Fruit fly (Drosophila melanogaster): ENCODE measurements around the gene CG42729.

The CG42729 gene

DNA sequence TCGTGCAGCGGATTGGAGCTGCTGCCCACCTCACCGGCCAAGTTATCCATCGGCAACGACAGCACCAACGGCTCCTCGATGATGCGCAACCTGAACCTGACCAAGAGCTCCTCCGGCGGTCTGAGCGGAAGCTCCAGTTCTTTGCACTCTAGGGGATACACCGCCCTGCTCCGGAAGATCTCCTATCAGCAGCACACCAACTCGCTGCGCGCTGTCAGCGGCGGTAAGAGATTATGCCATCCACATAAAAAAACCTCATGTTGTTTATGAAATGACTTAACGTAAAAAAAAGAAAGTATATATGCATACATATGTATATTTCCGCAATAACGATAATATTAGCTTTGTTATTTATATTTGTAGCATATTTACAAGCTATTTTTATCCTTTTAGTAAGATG lies 41.4 kb upstream of the CG42729 start:
- TF ChIP-seq Dbx (GFP tag; IDR thresholded peaks at IDR 0.05) (0 out of 3 replicates have a peak, but pooled peaks have one; percentile 0), CG11456 (GFP tag; IDR thresholded peaks at IDR 0.05) (0 out of 3 replicates have a peak, but pooled peaks have one; percentile 18), esg (GFP tag; conservative IDR thresholded peaks at IDR 0.05) (no peak), Trl (optimal IDR thresholded peaks at IDR 0.05) (no peak), Trl (GFP tag; optimal IDR thresholded peaks at IDR 0.05) (no peak)

DNA sequence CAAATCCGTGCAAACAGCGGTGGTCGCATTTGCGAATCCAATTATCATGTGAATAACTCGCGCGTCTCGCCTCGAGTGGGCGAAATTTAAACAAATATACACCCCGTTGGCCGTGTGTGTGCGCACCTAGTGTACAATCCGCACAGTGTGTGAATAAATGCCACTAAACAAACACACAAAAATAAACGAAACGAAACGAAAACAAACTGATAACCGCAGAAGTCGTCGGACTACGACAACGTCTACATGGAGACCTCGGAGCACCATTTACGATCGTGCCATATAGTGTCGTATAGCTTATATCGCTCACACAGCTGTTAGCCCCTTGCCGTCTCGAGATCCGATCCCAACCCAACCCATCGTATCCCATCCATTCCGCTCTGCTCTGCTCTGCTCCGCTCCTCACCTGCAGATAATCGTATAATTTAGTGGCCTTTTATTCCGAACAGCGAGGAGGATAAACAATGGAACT lies 39.2 kb upstream of the CG42729 start:
- TF ChIP-seq CG10565 (GFP tag; optimal IDR thresholded peaks at IDR 0.05) (no peak), slbo (GFP tag; IDR thresholded peaks at IDR 0.05) (0 out of 2 replicates have a peak, but pooled peaks have one; percentile 14), CG2116 (GFP tag; optimal IDR thresholded peaks at IDR 0.05) (no peak), CG6254 (GFP tag; optimal IDR thresholded peaks at IDR 0.05) (no peak), CG15514 (GFP tag; optimal IDR thresholded peaks at IDR 0.05) (peak; percentile 56), Hsf (GFP tag; optimal IDR thresholded peaks at IDR 0.05) (no peak), HLHmδ (GFP tag; optimal IDR thresholded peaks at IDR 0.05) (peak; percentile 77), E2f2 (GFP tag; IDR thresholded peaks at IDR 0.05) (no peak), CG1647 (GFP tag; optimal IDR thresholded peaks at IDR 0.05) (peak; percentile 30), Aef1 (GFP tag; IDR thresholded peaks at IDR 0.05) (no peak), Fer3 (tag; optimal IDR thresholded peaks at IDR 0.05) (peak; percentile 73), CG15269 (tag; optimal IDR thresholded peaks at IDR 0.05) (no peak), CG8359 (GFP tag; optimal IDR thresholded peaks at IDR 0.05; ENCODE audit: borderline replicate concordance) (peak; percentile 42), CG7839 (tag; optimal IDR thresholded peaks at IDR 0.05) (no peak), jumu (GFP tag; optimal IDR thresholded peaks at IDR 0.05) (peak; percentile 42), Sry-δ (GFP tag; optimal IDR thresholded peaks at IDR 0.05) (no peak), CG3838 (GFP tag; optimal IDR thresholded peaks at IDR 0.05) (peak; percentile 47), tna (GFP tag; IDR thresholded peaks at IDR 0.05; ENCODE audit: partially characterized antibody) (no peak), MTF-1 (GFP tag; optimal IDR thresholded peaks at IDR 0.05; ENCODE audit: borderline replicate concordance) (peak; percentile 67), pnt (GFP tag; optimal IDR thresholded peaks at IDR 0.05) (no peak), nmo (GFP tag; optimal IDR thresholded peaks at IDR 0.05) (no peak), B-H1 (GFP tag; IDR thresholded peaks at IDR 0.05) (no peak; the same call in 2 of the 3 replicates), Doc2 (GFP tag; IDR thresholded peaks at IDR 0.05) (no peak), br (optimal IDR thresholded peaks at IDR 0.05) (no peak), tgo (GFP tag; IDR thresholded peaks at IDR 0.05) (peak; percentile 30; the same call in 1 of the 3 replicates), CG2678 (tag; optimal IDR thresholded peaks at IDR 0.05) (no peak), Poxn (GFP tag; IDR thresholded peaks at IDR 0.05) (no peak), CG6272 (GFP tag; IDR thresholded peaks at IDR 0.05) (no peak), Hmr (GFP tag; optimal IDR thresholded peaks at IDR 0.05) (peak; percentile 91), CG11456 (GFP tag; IDR thresholded peaks at IDR 0.05) (0 out of 3 replicates have a peak, but pooled peaks have one; percentile 67), CG4360 (GFP tag; IDR thresholded peaks at IDR 0.05) (no peak; the same call in 1 of the 2 replicates), aop (GFP tag; IDR thresholded peaks at IDR 0.05) (no peak), toy (GFP tag; IDR thresholded peaks at IDR 0.05) (no peak), Side (GFP tag; optimal IDR thresholded peaks at IDR 0.05) (no peak), CG4854 (GFP tag; optimal IDR thresholded peaks at IDR 0.05) (peak; percentile 63), sob (GFP tag; IDR thresholded peaks at IDR 0.05) (peak; percentile 64; the same call in 1 of the 2 replicates), caup (GFP tag; optimal IDR thresholded peaks at IDR 0.05; ENCODE audit: severe bottlenecking) (peak; percentile 91), Bdp1 (GFP tag; optimal IDR thresholded peaks at IDR 0.05) (peak; percentile 3), CG31224 (GFP tag; IDR thresholded peaks at IDR 0.05) (no peak), CG11696 (GFP tag; IDR thresholded peaks at IDR 0.05) (peak; percentile 52; the same call in 1 of the 2 replicates), Dbx (GFP tag; IDR thresholded peaks at IDR 0.05) (peak; percentile 68; the same call in 2 of the 3 replicates), CG1603 (tag; optimal IDR thresholded peaks at IDR 0.05) (peak; percentile 39), PHDP (tag; optimal IDR thresholded peaks at IDR 0.05) (peak; percentile 75), CG7963 (GFP tag; IDR thresholded peaks at IDR 0.05; ENCODE audit: partially characterized antibody) (no peak), hbn (GFP tag; IDR thresholded peaks at IDR 0.05; ENCODE audit: partially characterized antibody) (no peak), corto (GFP tag; optimal IDR thresholded peaks at IDR 0.05) (no peak)

All from whole organism, embryonic.